Worm (Caenorhabditis elegans) whole organism, L4 larva: ENCODE results near the gene hsp-110.

Experiments used
- daf-12 ChIP-seq: fragments of 150-350 bp; optimal IDR thresholded peaks from 2 replicates; lab custom pipeline; 2014; ENCODE audit warnings: missing biosample characterization, missing genetic modification reagents, missing genetic modification characterization
- fos-1 ChIP-seq: fragments of 150-350 bp; optimal IDR thresholded peaks from 2 replicates; lab custom pipeline; 2014; ENCODE audit warnings: missing biosample characterization, missing genetic modification characterization
- nhr-11 ChIP-seq: fragments of 150-350 bp; optimal IDR thresholded peaks from 2 replicates; lab custom pipeline; 2014; ENCODE audit warnings: missing biosample characterization, missing genetic modification characterization
- nhr-76 ChIP-seq: fragments of 150-350 bp; optimal IDR thresholded peaks from 2 replicates; lab custom pipeline; 2014; ENCODE audit warnings: missing biosample characterization, missing genetic modification characterization
- nhr-77 ChIP-seq: fragments of 150-350 bp; optimal IDR thresholded peaks from 2 replicates; lab custom pipeline; 2014; ENCODE audit warnings: missing biosample characterization, missing genetic modification characterization
- php-3 ChIP-seq: fragments of 200-800 bp; sonication (Bioruptor generic); IDR thresholded peaks from 2 replicates; pipeline ENCODE4 v1.3.6; 2022; ENCODE audit warnings: missing genetic modification reagents, missing genetic modification characterization, missing compliant biosample characterization

- TF ChIP-seq daf-12 (tag; lab: Kevin White, UChicago): no peak
- TF ChIP-seq nhr-77 (tag; lab: Kevin White, UChicago): no peak
- TF ChIP-seq nhr-76: no peak
- no peak for TF ChIP-seq php-3 (GFP tag; lab: Robert Waterston, UW)
- TF ChIP-seq nhr-11: no peak
- no peak for TF ChIP-seq fos-1 (tag; lab: Kevin White, UChicago)
These were observed 10.9 kb upstream of the hsp-110 start for ce11 chrIII:8457605-8458004.
